Fruit fly (Drosophila melanogaster): ENCODE data around the gene CG42852.

CG42852 gene

dm6 chr3L:16782218-16782763 lies 27.0 kb downstream of the CG42852 start (continued):
- no peak for TF ChIP-seq Dfd (GFP tag; optimal IDR thresholded peaks at IDR 0.05)

- TF ChIP-seq CrebA (GFP tag; optimal IDR thresholded peaks at IDR 0.05; ENCODE audit: borderline replicate concordance) (no peak), dl (GFP tag; optimal IDR thresholded peaks at IDR 0.05; ENCODE audit: insufficient read depth in 1 of 2, partially characterized antibody in 2 of 2) (no peak), Myc (optimal IDR thresholded peaks at IDR 0.05) (peak; percentile 42)
These were observed 27.5 kb downstream of the CG42852 start, which contains the start of gene CG9706 for dm6 chr3L:16782789-16783188. Gene CG9706, plus strand, starts transcription at chr3L:16783010.

dm6 chr3L:16786728-16787127 lies 31.4 kb downstream of the CG42852 start, which contains the start of gene eIF3e:
Gene eIF3e, minus strand, starts transcription at chr3L:16786941.
- TF ChIP-seq dmrt93B (GFP tag; optimal IDR thresholded peaks at IDR 0.05) (no peak), dl (GFP tag; optimal IDR thresholded peaks at IDR 0.05; ENCODE audit: insufficient read depth in 1 of 2, partially characterized antibody in 2 of 2) (no peak)

dm6 chr3L:16796603-16797002 lies 41.3 kb downstream of the CG42852 start:
- TF ChIP-seq fru (GFP tag; optimal IDR thresholded peaks at IDR 0.05) (peak; percentile 83), Vsx2 (GFP tag; optimal IDR thresholded peaks at IDR 0.05; ENCODE audit: partially characterized antibody) (no peak), dl (GFP tag; optimal IDR thresholded peaks at IDR 0.05; ENCODE audit: insufficient read depth in 1 of 2, partially characterized antibody in 2 of 2) (no peak), CG9705 (GFP tag; optimal IDR thresholded peaks at IDR 0.05) (no peak), Abd-B (GFP tag; optimal IDR thresholded peaks at IDR 0.05) (no peak), pan (optimal IDR thresholded peaks at IDR 0.05) (no peak), Dif (GFP tag; optimal IDR thresholded peaks at IDR 0.05; ENCODE audit: partially characterized antibody) (peak; percentile 36), usp (GFP tag; optimal IDR thresholded peaks at IDR 0.05) (no peak), sage (GFP tag; optimal IDR thresholded peaks at IDR 0.05) (no peak), br (GFP tag; optimal IDR thresholded peaks at IDR 0.05) (peak; percentile 88), psq (GFP tag; optimal IDR thresholded peaks at IDR 0.05) (peak; percentile 81), CG32264 (GFP tag; optimal IDR thresholded peaks at IDR 0.05) (peak; percentile 50), lola (GFP tag; optimal IDR thresholded peaks at IDR 0.05) (no peak), jim (GFP tag; optimal IDR thresholded peaks at IDR 0.05) (no peak), Hnf4 (GFP tag; optimal IDR thresholded peaks at IDR 0.05) (no peak), h (GFP tag; optimal IDR thresholded peaks at IDR 0.05) (peak; percentile 79), woc (GFP tag; optimal IDR thresholded peaks at IDR 0.05) (peak; percentile 62), CrebA (GFP tag; optimal IDR thresholded peaks at IDR 0.05; ENCODE audit: borderline replicate concordance) (no peak), brk (GFP tag; optimal IDR thresholded peaks at IDR 0.05) (no peak), dsf (GFP tag; optimal IDR thresholded peaks at IDR 0.05; ENCODE audit: borderline replicate concordance) (peak; percentile 5), Jra (GFP tag; optimal IDR thresholded peaks at IDR 0.05) (peak; percentile 67), GATAd (GFP tag; optimal IDR thresholded peaks at IDR 0.05) (no peak), Dfd (GFP tag; optimal IDR thresholded peaks at IDR 0.05) (no peak), OdsH (GFP tag; optimal IDR thresholded peaks at IDR 0.05) (peak; percentile 87), foxo (GFP tag; optimal IDR thresholded peaks at IDR 0.05) (peak in 1 of 2 experiments; percentile 59), sv (GFP tag; optimal IDR thresholded peaks at IDR 0.05) (no peak), Sp1 (GFP tag; optimal IDR thresholded peaks at IDR 0.05) (peak; percentile 77), HLH106 (tag; optimal IDR thresholded peaks at IDR 0.05) (no peak), ey (GFP tag; optimal IDR thresholded peaks at IDR 0.05) (peak; percentile 86), rgr (GFP tag; optimal IDR thresholded peaks at IDR 0.05) (peak; percentile 88), Hr83 (GFP tag; optimal IDR thresholded peaks at IDR 0.05; ENCODE audit: poor library complexity, severe bottlenecking) (peak; percentile 41), Mio (GFP tag; optimal IDR thresholded peaks at IDR 0.05) (no peak), dmrt93B (GFP tag; optimal IDR thresholded peaks at IDR 0.05) (no peak), Rel (GFP tag; optimal IDR thresholded peaks at IDR 0.05) (peak; percentile 36), Rel (tag; optimal IDR thresholded peaks at IDR 0.05) (peak; percentile 18), Hr78 (GFP tag; optimal IDR thresholded peaks at IDR 0.05) (no peak), N (GFP tag; optimal IDR thresholded peaks at IDR 0.05) (no peak), Myc (optimal IDR thresholded peaks at IDR 0.05) (no peak), tai (GFP tag; optimal IDR thresholded peaks at IDR 0.05) (no peak)
